Fruit fly (Drosophila melanogaster) whole organism, embryonic: ENCODE data around the gene Esyt2.

ENCODE experiments used
- Atf6 ChIP-seq: fragments of 200-800 bp; sonication (Bioruptor generic); IDR thresholded peaks from 2 replicates; pipeline ENCODE4 v1.3.6; 2022; ENCODE audit warnings: missing biosample characterization, missing genetic modification characterization
- Bgb ChIP-seq: fragments of 200-800 bp; sonication (Bioruptor generic); IDR thresholded peaks from 2 replicates; pipeline ENCODE4 v1.3.6; 2022; ENCODE audit warnings: missing biosample characterization, missing genetic modification characterization; ENCODE audit not compliant: partially characterized antibody
- Bteb2 ChIP-seq: fragments of 200-800 bp; sonication (Bioruptor generic); optimal IDR thresholded peaks from 2 replicates; lab custom pipeline; 2016; ENCODE audit warnings: missing biosample characterization, missing genetic modification characterization
- CG10959 ChIP-seq: fragments of 200-800 bp; sonication (Bioruptor generic); IDR thresholded peaks from 2 replicates; pipeline ENCODE4 v1.3.6; 2022; ENCODE audit warnings: missing biosample characterization, missing genetic modification characterization
- CG13287 ChIP-seq: fragments of 200-800 bp; sonication (Bioruptor generic); IDR thresholded peaks from 2 replicates; pipeline ENCODE4 v1.3.6; 2022; ENCODE audit warnings: missing biosample characterization, missing genetic modification characterization; ENCODE audit not compliant: partially characterized antibody
- CG15073 ChIP-seq: fragments of 200-800 bp; sonication (Bioruptor generic); optimal IDR thresholded peaks from 2 replicates; lab custom pipeline; 2016; ENCODE audit warnings: missing biosample characterization, missing genetic modification characterization
- CG16779 ChIP-seq: fragments of 200-800 bp; sonication (Bioruptor generic); IDR thresholded peaks from 2 replicates; pipeline ENCODE4 v1.3.6; 2022; ENCODE audit warnings: missing biosample characterization, missing genetic modification characterization
- CG17385 ChIP-seq: fragments of 200-800 bp; sonication (Bioruptor generic); optimal IDR thresholded peaks from 3 replicates; lab custom pipeline; 2018; ENCODE audit warnings: missing biosample characterization, mild to moderate bottlenecking, missing genetic modification characterization
- CG18619 ChIP-seq: fragments of 200-800 bp; sonication (Bioruptor generic); optimal IDR thresholded peaks from 3 replicates; lab custom pipeline; 2017; ENCODE audit warnings: missing biosample characterization, mild to moderate bottlenecking, missing genetic modification characterization
- CG2712 ChIP-seq: fragments of 200-800 bp; optimal IDR thresholded peaks from 3 replicates; lab custom pipeline; 2019; ENCODE audit warnings: missing biosample characterization, mild to moderate bottlenecking, missing genetic modification characterization, moderate library complexity
- CG3065 ChIP-seq: fragments of 200-800 bp; sonication (Bioruptor generic); optimal IDR thresholded peaks from 2 replicates; lab custom pipeline; 2016; ENCODE audit warnings: missing biosample characterization, missing genetic modification characterization
- CG31224 ChIP-seq: fragments of 200-800 bp; sonication (Bioruptor generic); IDR thresholded peaks from 2 replicates; pipeline ENCODE4 v1.3.6; 2022; ENCODE audit warnings: missing biosample characterization, missing genetic modification characterization
- CG3163 ChIP-seq: fragments of 200-800 bp; sonication (Bioruptor generic); optimal IDR thresholded peaks from 3 replicates; lab custom pipeline; 2016; ENCODE audit warnings: missing biosample characterization, missing genetic modification characterization
- CG4404 ChIP-seq: fragments of 200-800 bp; sonication (Bioruptor generic); IDR thresholded peaks from 2 replicates; pipeline ENCODE4 v1.3.6; 2022; ENCODE audit warnings: missing biosample characterization, missing genetic modification characterization
- CG6175 ChIP-seq: fragments of 200-800 bp; sonication (Bioruptor generic); IDR thresholded peaks from 3 replicates; pipeline ENCODE4 v1.3.6; 2022; ENCODE audit warnings: missing biosample characterization, missing genetic modification characterization
- CG6272 ChIP-seq: fragments of 200-800 bp; sonication (Bioruptor generic); IDR thresholded peaks from 2 replicates; pipeline ENCODE4 v1.3.6; 2022; ENCODE audit warnings: missing biosample characterization, missing genetic modification characterization
- CG7556 ChIP-seq: fragments of 200-800 bp; sonication (Bioruptor generic); optimal IDR thresholded peaks from 2 replicates; lab custom pipeline; 2017; ENCODE audit warnings: missing biosample characterization, mild to moderate bottlenecking, missing genetic modification characterization
- CG8388 ChIP-seq: fragments of 200-800 bp; sonication (Bioruptor generic); optimal IDR thresholded peaks from 2 replicates; lab custom pipeline; 2019; ENCODE audit warnings: missing biosample characterization, mild to moderate bottlenecking, missing genetic modification characterization, moderate library complexity
- Chrac-16 ChIP-seq: fragments of 200-800 bp; sonication (Bioruptor generic); optimal IDR thresholded peaks from 3 replicates; lab custom pipeline; 2016; ENCODE audit warnings: missing biosample characterization, missing genetic modification characterization
- Dbx ChIP-seq: fragments of 200-800 bp; sonication (Bioruptor generic); IDR thresholded peaks from 3 replicates; pipeline ENCODE4 v1.3.6; 2022; ENCODE audit warnings: missing biosample characterization, missing genetic modification characterization
- Deaf1 ChIP-seq: fragments of 200-800 bp; optimal IDR thresholded peaks from 3 replicates; lab custom pipeline; 2019; ENCODE audit warnings: missing biosample characterization, mild to moderate bottlenecking, missing genetic modification characterization, moderate library complexity
- E2f2 ChIP-seq: fragments of 200-800 bp; sonication (Bioruptor generic); IDR thresholded peaks from 2 replicates; pipeline ENCODE4 v1.3.6; 2022; ENCODE audit warnings: missing biosample characterization, missing genetic modification characterization
- Fer1 ChIP-seq: fragments of 200-800 bp; sonication (Bioruptor generic); optimal IDR thresholded peaks from 2 replicates; lab custom pipeline; 2017; ENCODE audit warnings: missing biosample characterization, mild to moderate bottlenecking, missing genetic modification characterization
- Fer3 ChIP-seq: fragments of 200-800 bp; sonication (Bioruptor generic); optimal IDR thresholded peaks from 2 replicates; lab custom pipeline; 2018; ENCODE audit warnings: missing biosample characterization, mild to moderate bottlenecking, missing genetic modification characterization, moderate library complexity
- GATAe ChIP-seq: fragments of 200-800 bp; sonication (Bioruptor generic); conservative IDR thresholded peaks from 2 replicates; pipeline ENCODE4 v1.3.6; 2022; ENCODE audit warnings: missing biosample characterization, missing genetic modification characterization
- HmgZ ChIP-seq: fragments of 200-800 bp; sonication (Bioruptor generic); optimal IDR thresholded peaks from 2 replicates; lab custom pipeline; 2018; ENCODE audit warnings: missing biosample characterization, mild to moderate bottlenecking, missing genetic modification characterization
- Hr3 ChIP-seq: fragments of 200-800 bp; sonication (Bioruptor generic); optimal IDR thresholded peaks from 3 replicates; lab custom pipeline; 2016; ENCODE audit warnings: missing biosample characterization, missing genetic modification characterization
- Meics ChIP-seq: fragments of 200-800 bp; sonication (Bioruptor generic); optimal IDR thresholded peaks from 2 replicates; lab custom pipeline; 2017; ENCODE audit warnings: missing biosample characterization, mild to moderate bottlenecking, missing genetic modification characterization
- NC2α ChIP-seq: fragments of 200-800 bp; sonication (Bioruptor generic); optimal IDR thresholded peaks from 2 replicates; lab custom pipeline; 2016; ENCODE audit warnings: missing biosample characterization, missing genetic modification characterization
- NC2β ChIP-seq: fragments of 200-800 bp; sonication (Bioruptor generic); optimal IDR thresholded peaks from 2 replicates; lab custom pipeline; 2016; ENCODE audit warnings: missing biosample characterization, missing genetic modification characterization
- NfI ChIP-seq: fragments of 200-800 bp; sonication (Bioruptor generic); optimal IDR thresholded peaks from 3 replicates; lab custom pipeline; 2018; ENCODE audit warnings: missing biosample characterization, mild to moderate bottlenecking, missing genetic modification characterization, moderate library complexity
- Rx ChIP-seq: fragments of 200-800 bp; sonication (Bioruptor generic); IDR thresholded peaks from 2 replicates; pipeline ENCODE4 v1.3.6; 2022; ENCODE audit warnings: missing biosample characterization, missing genetic modification characterization
- Sry-δ ChIP-seq: fragments of 200-800 bp; sonication (Bioruptor generic); optimal IDR thresholded peaks from 2 replicates; lab custom pipeline; 2016; ENCODE audit warnings: missing biosample characterization, missing genetic modification characterization
- TFAM ChIP-seq: fragments of 200-800 bp; sonication (Bioruptor generic); optimal IDR thresholded peaks from 2 replicates; lab custom pipeline; 2017; ENCODE audit warnings: missing biosample characterization, missing genetic modification characterization, inconsistent platforms
- Vsx1 ChIP-seq: fragments of 200-800 bp; sonication (Bioruptor generic); optimal IDR thresholded peaks from 2 replicates; lab custom pipeline; 2017; ENCODE audit warnings: missing biosample characterization, mild to moderate bottlenecking, missing genetic modification characterization, missing genetic modification reagents
- ab ChIP-seq: fragments of 200-800 bp; sonication (Bioruptor generic); optimal IDR thresholded peaks from 2 replicates; lab custom pipeline; 2016; ENCODE audit warnings: missing biosample characterization, missing genetic modification characterization
- ash1 ChIP-seq: fragments of 200-800 bp; sonication (Bioruptor generic); optimal IDR thresholded peaks from 2 replicates; lab custom pipeline; 2018; ENCODE audit warnings: missing biosample characterization, mild to moderate bottlenecking, missing genetic modification characterization
- ato ChIP-seq: fragments of 200-800 bp; sonication (Bioruptor generic); IDR thresholded peaks from 2 replicates; pipeline ENCODE4 v1.3.6; 2022; ENCODE audit warnings: missing biosample characterization, missing genetic modification characterization; ENCODE audit not compliant: partially characterized antibody
- dimm ChIP-seq: fragments of 200-800 bp; sonication (Bioruptor generic); IDR thresholded peaks from 2 replicates; pipeline ENCODE4 v1.3.6; 2022; ENCODE audit warnings: missing biosample characterization, missing genetic modification characterization
- disco-r ChIP-seq: fragments of 200-800 bp; sonication (Bioruptor generic); optimal IDR thresholded peaks from 2 replicates; lab custom pipeline; 2016; ENCODE audit warnings: missing biosample characterization, missing genetic modification characterization
- dpn ChIP-seq, 2 experiments: fragments of 200-800 bp; sonication (Bioruptor generic); optimal IDR thresholded peaks; 3 replicates each; lab custom pipeline; 2016; ENCODE audit warnings: missing biosample characterization in 2 of 2, missing genetic modification characterization in 2 of 2
- fd102C ChIP-seq: fragments of 200-800 bp; sonication (Bioruptor generic); optimal IDR thresholded peaks from 2 replicates; lab custom pipeline; 2018; ENCODE audit warnings: missing biosample characterization, mild to moderate bottlenecking, missing genetic modification characterization, moderate library complexity
- maf-S ChIP-seq: fragments of 200-800 bp; sonication (Bioruptor generic); optimal IDR thresholded peaks from 2 replicates; lab custom pipeline; 2016; ENCODE audit warnings: missing biosample characterization, missing genetic modification characterization
- nerfin-1 ChIP-seq: fragments of 200-800 bp; sonication (Bioruptor generic); optimal IDR thresholded peaks from 3 replicates; lab custom pipeline; 2019; ENCODE audit warnings: missing biosample characterization, mild to moderate bottlenecking, missing genetic modification characterization, moderate library complexity
- p53 ChIP-seq: fragments of 200-800 bp; sonication (Bioruptor generic); optimal IDR thresholded peaks from 2 replicates; lab custom pipeline; 2016; ENCODE audit warnings: missing biosample characterization, missing genetic modification characterization
- prd ChIP-seq, 3 experiments: fragments of >200 bp in 2 of 3; fragments of 200-800 bp in 1 of 3; sonication (Bioruptor generic) in 1 of 3; optimal IDR thresholded peaks in 2 of 3; IDR thresholded peaks in 1 of 3; 2 replicates in 2 of 3; 3 replicates in 1 of 3; pipeline versions ENCODE4 v1.3.6 to Lab custom; 2017 to 2022; ENCODE audit warnings: missing biosample characterization in 1 of 3, missing genetic modification characterization in 1 of 3
- ro ChIP-seq: fragments of 200-800 bp; sonication (Bioruptor generic); IDR thresholded peaks from 2 replicates; pipeline ENCODE4 v1.3.6; 2022; ENCODE audit warnings: missing biosample characterization, missing genetic modification characterization
- sisA ChIP-seq: fragments of 200-800 bp; sonication (Bioruptor generic); IDR thresholded peaks from 2 replicates; pipeline ENCODE4 v1.3.6; 2022; ENCODE audit warnings: missing biosample characterization, missing genetic modification characterization
- trem ChIP-seq: fragments of 200-800 bp; optimal IDR thresholded peaks from 3 replicates; lab custom pipeline; 2019; ENCODE audit warnings: missing biosample characterization, mild to moderate bottlenecking, missing genetic modification characterization, moderate library complexity
- unc-4 ChIP-seq: fragments of 200-800 bp; sonication (Bioruptor generic); IDR thresholded peaks from 2 replicates; pipeline ENCODE4 v1.3.6; 2022; ENCODE audit warnings: missing biosample characterization, missing genetic modification characterization; ENCODE audit not compliant: partially characterized antibody

Esyt2 gene

dm6 chr3R:24557020-24557465, 12.5 kb downstream of the Esyt2 start (continued):
- TF ChIP-seq CG18619 (peak; percentile 52), dimm (no peak), NC2α (GFP tag; lab: Kevin White, UChicago) (no peak), CG15073 (no peak), E2f2 (GFP tag; lab: Robert Waterston, UW) (peak; percentile 27; the same call in 1 of the 2 replicates), CG13287 (peak; percentile 63), CG3163 (GFP tag; lab: Kevin White, UChicago) (peak; percentile 65), Fer3 (peak; percentile 34), CG6175 (GFP tag; lab: Robert Waterston, UW) (no peak; the same call in 2 of the 3 replicates), prd (optimal IDR thresholded peaks at IDR 0.05; lab: Kevin White, UChicago) (no peak), prd (GFP tag; IDR thresholded peaks at IDR 0.05; lab: Robert Waterston, UW) (peak; percentile 74), CG6272 (GFP tag; lab: Robert Waterston, UW) (no peak; the same call in 1 of the 2 replicates), ato (peak; percentile 92), Vsx1 (GFP tag; lab: Kevin White, UChicago) (no peak), CG7556 (no peak), CG3065 (no peak), Meics (GFP tag; lab: Kevin White, UChicago) (peak; percentile 70), Chrac-16 (GFP tag; lab: Kevin White, UChicago) (peak; percentile 82), ab (peak; percentile 24), NfI (peak; percentile 74), Sry-δ (peak; percentile 39), trem (tag; lab: Kevin White, UChicago) (peak; percentile 17), p53 (peak; percentile 28), GATAe (GFP tag; lab: Robert Waterston, UW) (no peak), Bgb (GFP tag; lab: Robert Waterston, UW) (peak; percentile 93), unc-4 (peak; percentile 42), Atf6 (GFP tag; lab: Robert Waterston, UW) (peak; percentile 51; the same call in 1 of the 2 replicates), Deaf1 (tag; lab: Kevin White, UChicago) (peak; percentile 4), nerfin-1 (tag; lab: Kevin White, UChicago) (peak; percentile 37), ro (GFP tag; lab: Robert Waterston, UW) (no peak), disco-r (GFP tag; lab: Kevin White, UChicago) (no peak), CG31224 (GFP tag; lab: Robert Waterston, UW) (0 out of 2 replicates have a peak, but pooled peaks have one; percentile 23), sisA (GFP tag; lab: Robert Waterston, UW) (peak; percentile 68), Bteb2 (GFP tag; lab: Kevin White, UChicago) (peak; percentile 57), dpn (GFP tag; optimal IDR thresholded peaks at IDR 0.05; lab: Kevin White, UChicago) (peak; percentile 78 to 79), maf-S (GFP tag; lab: Kevin White, UChicago) (peak; percentile 24), Hr3 (GFP tag; lab: Kevin White, UChicago) (peak; percentile 64), CG10959 (GFP tag; lab: Robert Waterston, UW) (no peak), NC2β (GFP tag; lab: Kevin White, UChicago) (peak; percentile 69), Rx (GFP tag; lab: Robert Waterston, UW) (no peak), CG17385 (GFP tag; lab: Kevin White, UChicago) (peak; percentile 22), HmgZ (peak; percentile 81), ash1 (GFP tag; lab: Kevin White, UChicago) (no peak), CG2712 (tag; lab: Kevin White, UChicago) (peak; percentile 68), CG8388 (peak; percentile 36), Dbx (GFP tag; lab: Robert Waterston, UW) (peak; percentile 85), CG4404 (GFP tag; lab: Robert Waterston, UW) (no peak), CG16779 (peak; percentile 72; the same call in 1 of the 2 replicates), fd102C (no peak), Fer1 (peak; percentile 59), TFAM (GFP tag; lab: Kevin White, UChicago) (no peak)
